Fruit fly (Drosophila melanogaster) whole organism, embryonic: ENCODE results near the gene CG15382.

ENCODE experiments used
- ATbp ChIP-seq: fragments of 200-800 bp; sonication (Bioruptor generic); optimal IDR thresholded peaks from 2 replicates; lab custom pipeline; 2017; ENCODE audit warnings: missing biosample characterization, mild to moderate bottlenecking, missing genetic modification characterization, missing genetic modification reagents
- CG10959 ChIP-seq: fragments of 200-800 bp; sonication (Bioruptor generic); IDR thresholded peaks from 2 replicates; pipeline ENCODE4 v1.3.6; 2022; ENCODE audit warnings: missing biosample characterization, missing genetic modification characterization
- CG12071 ChIP-seq: fragments of 200-800 bp; sonication (Bioruptor generic); optimal IDR thresholded peaks from 3 replicates; lab custom pipeline; 2018; ENCODE audit warnings: missing biosample characterization, mild to moderate bottlenecking, missing genetic modification characterization
- CG12744 ChIP-seq: fragments of 200-800 bp; sonication (Bioruptor generic); optimal IDR thresholded peaks from 2 replicates; lab custom pipeline; 2016; ENCODE audit warnings: missing biosample characterization, missing genetic modification characterization
- CG12769 ChIP-seq: fragments of 200-800 bp; sonication (Bioruptor generic); optimal IDR thresholded peaks from 2 replicates; lab custom pipeline; 2019; ENCODE audit warnings: missing biosample characterization, mild to moderate bottlenecking, missing genetic modification characterization, moderate library complexity
- CG13894 ChIP-seq: fragments of 200-800 bp; sonication (Bioruptor generic); optimal IDR thresholded peaks from 3 replicates; lab custom pipeline; 2018; ENCODE audit warnings: missing biosample characterization, mild to moderate bottlenecking, missing genetic modification characterization, moderate library complexity
- CG1832 ChIP-seq: fragments of 200-800 bp; sonication (Bioruptor generic); optimal IDR thresholded peaks from 2 replicates; lab custom pipeline; 2017; ENCODE audit warnings: missing biosample characterization, mild to moderate bottlenecking, missing genetic modification characterization, inconsistent platforms
- CG2202 ChIP-seq: fragments of 200-800 bp; sonication (Bioruptor generic); optimal IDR thresholded peaks from 2 replicates; lab custom pipeline; 2018; ENCODE audit warnings: missing biosample characterization, mild to moderate bottlenecking, missing genetic modification characterization
- CG33213 ChIP-seq: fragments of 200-800 bp; sonication (Bioruptor generic); optimal IDR thresholded peaks from 3 replicates; lab custom pipeline; 2016; ENCODE audit warnings: missing biosample characterization, missing genetic modification characterization
- CG3847 ChIP-seq: fragments of 200-800 bp; sonication (Bioruptor generic); IDR thresholded peaks from 2 replicates; pipeline ENCODE4 v1.3.6; 2022; ENCODE audit warnings: missing biosample characterization, missing genetic modification characterization
- CG5180 ChIP-seq: fragments of 200-800 bp; sonication (Bioruptor generic); optimal IDR thresholded peaks from 3 replicates; lab custom pipeline; 2017; ENCODE audit warnings: missing biosample characterization, missing genetic modification characterization, mild to moderate bottlenecking, moderate library complexity, missing genetic modification reagents
- CG6254 ChIP-seq: fragments of 200-800 bp; sonication (Bioruptor generic); optimal IDR thresholded peaks from 3 replicates; lab custom pipeline; 2017; ENCODE audit warnings: mild to moderate bottlenecking, missing biosample characterization, missing genetic modification reagents, missing genetic modification characterization
- CG6791 ChIP-seq: fragments of 200-800 bp; sonication (Bioruptor generic); IDR thresholded peaks from 3 replicates; pipeline ENCODE4 v1.3.6; 2022; ENCODE audit warnings: missing biosample characterization, missing genetic modification characterization; ENCODE audit not compliant: partially characterized antibody
- CG8290 ChIP-seq, 3 experiments: fragments of 200-800 bp; sonication (Bioruptor generic); optimal IDR thresholded peaks; 2 replicates each; lab custom pipeline; 2016 to 2019; ENCODE audit warnings: missing biosample characterization in 3 of 3, missing genetic modification characterization in 3 of 3, mild to moderate bottlenecking in 2 of 3, moderate library complexity in 1 of 3
- CG8478 ChIP-seq: fragments of >200 bp; optimal IDR thresholded peaks from 2 replicates; lab custom pipeline; 2018
- CG9437 ChIP-seq: fragments of 200-800 bp; sonication (Bioruptor generic); optimal IDR thresholded peaks from 2 replicates; lab custom pipeline; 2018; ENCODE audit warnings: missing biosample characterization, mild to moderate bottlenecking, missing genetic modification characterization
- D ChIP-seq, 2 experiments: fragments of 200-800 bp in 1 of 2; fragments of >200 bp in 1 of 2; sonication (Bioruptor generic) in 1 of 2; optimal IDR thresholded peaks; 2 replicates in 1 of 2; 3 replicates in 1 of 2; lab custom pipeline; 2017; ENCODE audit warnings: mild to moderate bottlenecking in 1 of 2, missing biosample characterization in 1 of 2, missing genetic modification characterization in 1 of 2, missing genetic modification reagents in 1 of 2
- Deaf1 ChIP-seq: fragments of 200-800 bp; optimal IDR thresholded peaks from 3 replicates; lab custom pipeline; 2019; ENCODE audit warnings: missing biosample characterization, mild to moderate bottlenecking, missing genetic modification characterization, moderate library complexity
- Dip3 ChIP-seq: fragments of 200-800 bp; sonication (Bioruptor generic); optimal IDR thresholded peaks from 3 replicates; lab custom pipeline; 2016; ENCODE audit warnings: missing biosample characterization, missing genetic modification characterization
- Gsc ChIP-seq: fragments of 200-800 bp; sonication (Bioruptor generic); IDR thresholded peaks from 2 replicates; pipeline ENCODE4 v1.3.6; 2022; ENCODE audit warnings: missing biosample characterization, missing genetic modification characterization
- Hr51 ChIP-seq, 2 experiments: fragments of 200-800 bp; sonication (Bioruptor generic); optimal IDR thresholded peaks; 2 replicates in 1 of 2; 3 replicates in 1 of 2; lab custom pipeline; 2016 to 2018; ENCODE audit warnings: missing biosample characterization in 2 of 2, missing genetic modification characterization in 2 of 2, mild to moderate bottlenecking in 1 of 2, moderate library complexity in 1 of 2
- Lhr ChIP-seq: fragments of 200-800 bp; sonication (Bioruptor generic); optimal IDR thresholded peaks from 3 replicates; lab custom pipeline; 2017; ENCODE audit warnings: mild to moderate bottlenecking, missing biosample characterization, missing genetic modification reagents, missing genetic modification characterization
- Max ChIP-seq: fragments of 200-800 bp; sonication (Bioruptor generic); optimal IDR thresholded peaks from 2 replicates; lab custom pipeline; 2016; ENCODE audit warnings: missing biosample characterization, mild to moderate bottlenecking, missing genetic modification characterization
- Nf-YB ChIP-seq: fragments of 200-800 bp; sonication (Bioruptor generic); optimal IDR thresholded peaks from 3 replicates; lab custom pipeline; 2019; ENCODE audit warnings: missing biosample characterization, mild to moderate bottlenecking, missing genetic modification characterization, moderate library complexity
- ab ChIP-seq: fragments of 200-800 bp; sonication (Bioruptor generic); optimal IDR thresholded peaks from 2 replicates; lab custom pipeline; 2016; ENCODE audit warnings: missing biosample characterization, missing genetic modification characterization
- abd-A ChIP-seq: fragments of 200-800 bp; sonication (Bioruptor generic); optimal IDR thresholded peaks from 3 replicates; lab custom pipeline; 2019; ENCODE audit warnings: missing biosample characterization, mild to moderate bottlenecking, missing genetic modification characterization, moderate library complexity
- br ChIP-seq: fragments of >200 bp; optimal IDR thresholded peaks from 2 replicates; lab custom pipeline; 2017
- bsh ChIP-seq, 2 experiments: fragments of 200-800 bp; sonication (Bioruptor generic); optimal IDR thresholded peaks; 2 replicates each; lab custom pipeline; 2017 to 2018; ENCODE audit warnings: mild to moderate bottlenecking in 2 of 2, missing biosample characterization in 2 of 2, missing genetic modification characterization in 2 of 2, moderate library complexity in 1 of 2
- en ChIP-seq: fragments of 200-800 bp; sonication (Bioruptor generic); optimal IDR thresholded peaks from 2 replicates; lab custom pipeline; 2016; ENCODE audit warnings: missing biosample characterization, missing genetic modification characterization
- ftz-f1 ChIP-seq: fragments of 200-800 bp; sonication (Bioruptor generic); optimal IDR thresholded peaks from 2 replicates; lab custom pipeline; 2016; ENCODE audit warnings: missing biosample characterization, missing genetic modification characterization
- gcm ChIP-seq: fragments of 200-800 bp; sonication (Bioruptor generic); optimal IDR thresholded peaks from 2 replicates; lab custom pipeline; 2019; ENCODE audit warnings: missing biosample characterization, mild to moderate bottlenecking, missing genetic modification characterization, moderate library complexity
- grn ChIP-seq: fragments of 200-800 bp; sonication (Bioruptor generic); optimal IDR thresholded peaks from 3 replicates; lab custom pipeline; 2017; ENCODE audit warnings: missing biosample characterization, missing genetic modification characterization
- insv ChIP-seq, 2 experiments: fragments of 200-800 bp; sonication (Bioruptor generic); optimal IDR thresholded peaks; 3 replicates each; lab custom pipeline; 2016 to 2018; ENCODE audit warnings: missing biosample characterization in 2 of 2, missing genetic modification characterization in 2 of 2
- kah ChIP-seq: fragments of 200-800 bp; sonication (Bioruptor generic); optimal IDR thresholded peaks from 2 replicates; lab custom pipeline; 2018; ENCODE audit warnings: missing biosample characterization, mild to moderate bottlenecking, missing genetic modification characterization
- kni ChIP-seq: fragments of 200-800 bp; sonication (Bioruptor generic); optimal IDR thresholded peaks from 3 replicates; lab custom pipeline; 2017; ENCODE audit warnings: mild to moderate bottlenecking, missing biosample characterization, missing genetic modification reagents, missing genetic modification characterization
- lbe ChIP-seq: fragments of 200-800 bp; sonication (Bioruptor generic); optimal IDR thresholded peaks from 2 replicates; lab custom pipeline; 2016; ENCODE audit warnings: missing biosample characterization, mild to moderate bottlenecking, missing genetic modification characterization
- odd ChIP-seq: fragments of 200-800 bp; sonication (Bioruptor generic); optimal IDR thresholded peaks from 2 replicates; lab custom pipeline; 2017; ENCODE audit warnings: missing biosample characterization, mild to moderate bottlenecking, missing genetic modification characterization
- pfk ChIP-seq: fragments of 200-800 bp; sonication (Bioruptor generic); optimal IDR thresholded peaks from 2 replicates; lab custom pipeline; 2018; ENCODE audit warnings: missing biosample characterization, mild to moderate bottlenecking, missing genetic modification characterization, moderate library complexity
- prd ChIP-seq, 3 experiments: fragments of >200 bp in 2 of 3; fragments of 200-800 bp in 1 of 3; sonication (Bioruptor generic) in 1 of 3; optimal IDR thresholded peaks in 2 of 3; IDR thresholded peaks in 1 of 3; 2 replicates in 2 of 3; 3 replicates in 1 of 3; pipeline versions ENCODE4 v1.3.6 to Lab custom; 2017 to 2022; ENCODE audit warnings: missing biosample characterization in 1 of 3, missing genetic modification characterization in 1 of 3
- psq ChIP-seq: fragments of 200-800 bp; sonication (Bioruptor generic); optimal IDR thresholded peaks from 2 replicates; lab custom pipeline; 2017; ENCODE audit warnings: missing biosample characterization, missing genetic modification characterization
- sd ChIP-seq: fragments of 200-800 bp; sonication (Bioruptor generic); optimal IDR thresholded peaks from 3 replicates; lab custom pipeline; 2018; ENCODE audit warnings: missing biosample characterization, mild to moderate bottlenecking, missing genetic modification characterization, moderate library complexity
- slbo ChIP-seq: fragments of 200-800 bp; sonication (Bioruptor generic); IDR thresholded peaks from 2 replicates; pipeline ENCODE4 v1.3.6; 2022; ENCODE audit warnings: missing biosample characterization, missing genetic modification characterization
- sna ChIP-seq: fragments of 200-800 bp; sonication (Bioruptor generic); IDR thresholded peaks from 2 replicates; pipeline ENCODE4 v1.3.6; 2022; ENCODE audit warnings: missing biosample characterization, missing genetic modification characterization; ENCODE audit not compliant: partially characterized antibody
- sqz ChIP-seq: fragments of 200-800 bp; sonication (Bioruptor generic); optimal IDR thresholded peaks from 3 replicates; lab custom pipeline; 2018; ENCODE audit warnings: missing biosample characterization, mild to moderate bottlenecking, missing genetic modification characterization
- tio ChIP-seq: fragments of 200-800 bp; sonication (Bioruptor generic); optimal IDR thresholded peaks from 2 replicates; lab custom pipeline; 2017; ENCODE audit warnings: missing biosample characterization, missing genetic modification characterization, inconsistent platforms
- unc-4 ChIP-seq: fragments of 200-800 bp; sonication (Bioruptor generic); IDR thresholded peaks from 2 replicates; pipeline ENCODE4 v1.3.6; 2022; ENCODE audit warnings: missing biosample characterization, missing genetic modification characterization; ENCODE audit not compliant: partially characterized antibody
- yki ChIP-seq: fragments of >200 bp; optimal IDR thresholded peaks from 3 replicates; lab custom pipeline; 2018

The CG15382 gene

dm6 chr2L:2200136-2201036 lies 44.8 kb downstream of the CG15382 start:
- TF ChIP-seq ATbp (GFP tag; lab: Kevin White, UChicago) (no peak), Lhr (GFP tag; lab: Kevin White, UChicago) (peak; percentile 41), sqz (peak; percentile 78), tio (GFP tag; lab: Kevin White, UChicago) (no peak), insv (GFP tag; optimal IDR thresholded peaks at IDR 0.05; lab: Kevin White, UChicago) (no peak), D (optimal IDR thresholded peaks at IDR 0.05; lab: Kevin White, UChicago) (no peak), D (GFP tag; optimal IDR thresholded peaks at IDR 0.05; lab: Kevin White, UChicago) (no peak), lbe (GFP tag; lab: Kevin White, UChicago) (peak; percentile 33), Deaf1 (peak; percentile 61), CG8478 (lab: Kevin White, UChicago) (peak; percentile 63), CG10959 (GFP tag; lab: Robert Waterston, UW) (no peak), Hr51 (GFP tag; optimal IDR thresholded peaks at IDR 0.05; lab: Kevin White, UChicago) (no peak), ftz-f1 (peak; percentile 94), CG9437 (GFP tag; lab: Kevin White, UChicago) (peak; percentile 98), pfk (GFP tag; lab: Kevin White, UChicago) (no peak), CG5180 (GFP tag; lab: Kevin White, UChicago) (peak; percentile 60), unc-4 (no peak), bsh (GFP tag; optimal IDR thresholded peaks at IDR 0.05; lab: Kevin White, UChicago) (peak in 1 of 2 experiments; percentile 7), Max (GFP tag; lab: Kevin White, UChicago) (no peak), abd-A (tag; lab: Kevin White, UChicago) (peak; percentile 46), CG6254 (peak; percentile 4), prd (optimal IDR thresholded peaks at IDR 0.05; lab: Kevin White, UChicago) (no peak), prd (GFP tag; IDR thresholded peaks at IDR 0.05; lab: Robert Waterston, UW) (no peak), kah (peak; percentile 12), psq (peak; percentile 14), grn (GFP tag; lab: Kevin White, UChicago) (peak; percentile 22), Gsc (GFP tag; lab: Robert Waterston, UW) (no peak), CG12071 (GFP tag; lab: Kevin White, UChicago) (peak; percentile 11), gcm (no peak), ab (GFP tag; lab: Kevin White, UChicago) (peak; percentile 40), slbo (GFP tag; lab: Robert Waterston, UW) (no peak), CG2202 (tag; lab: Kevin White, UChicago) (no peak), CG8290 (GFP tag; optimal IDR thresholded peaks at IDR 0.05; lab: Kevin White, UChicago) (no peak), CG8290 (tag; optimal IDR thresholded peaks at IDR 0.05; lab: Kevin White, UChicago) (peak in 1 of 2 experiments; percentile 61), odd (GFP tag; lab: Kevin White, UChicago) (no peak), CG13894 (peak; percentile 82), CG33213 (no peak), sna (GFP tag; lab: Robert Waterston, UW) (no peak), sd (peak; percentile 91), CG12769 (tag; lab: Kevin White, UChicago) (peak; percentile 81), en (GFP tag; lab: Kevin White, UChicago) (no peak), CG1832 (GFP tag; lab: Kevin White, UChicago) (peak; percentile 83), Dip3 (GFP tag; lab: Kevin White, UChicago) (no peak), kni (GFP tag; lab: Kevin White, UChicago) (peak; percentile 88), Nf-YB (GFP tag; lab: Kevin White, UChicago) (peak; percentile 19), CG6791 (GFP tag; lab: Robert Waterston, UW) (no peak), yki (lab: Kevin White, UChicago) (peak; percentile 50), br (no peak), CG12744 (no peak), CG3847 (no peak)
